Fruit fly (Drosophila melanogaster) whole organism, adult: ENCODE measurements around the gene Rpt5.

Experiments
- CG12768 ChIP-seq: fragments of 200-800 bp; sonication (Bioruptor generic); optimal IDR thresholded peaks from 2 replicates; lab custom pipeline; 2017; ENCODE audit warnings: missing biosample characterization, missing genetic modification characterization, mild to moderate bottlenecking, moderate library complexity, missing genetic modification reagents
- CG14711 ChIP-seq: fragments of 200-800 bp; sonication (Bioruptor generic); optimal IDR thresholded peaks from 2 replicates; lab custom pipeline; 2018; ENCODE audit warnings: missing biosample characterization, mild to moderate bottlenecking, missing genetic modification characterization, moderate library complexity
- CG1620 ChIP-seq: fragments of 200-800 bp; sonication (Bioruptor generic); optimal IDR thresholded peaks from 2 replicates; lab custom pipeline; 2016; ENCODE audit warnings: missing biosample characterization, missing genetic modification characterization
- CG33017 ChIP-seq: fragments of 200-800 bp; sonication (Bioruptor generic); optimal IDR thresholded peaks from 2 replicates; lab custom pipeline; 2018; ENCODE audit warnings: missing biosample characterization, mild to moderate bottlenecking, missing genetic modification characterization, moderate library complexity
- CG5204 ChIP-seq: fragments of 200-800 bp; sonication (Bioruptor generic); optimal IDR thresholded peaks from 2 replicates; lab custom pipeline; 2016; ENCODE audit warnings: missing biosample characterization, missing genetic modification characterization
- CG7101 ChIP-seq: fragments of 200-800 bp; sonication (Bioruptor generic); optimal IDR thresholded peaks from 2 replicates; lab custom pipeline; 2018; ENCODE audit warnings: missing biosample characterization, mild to moderate bottlenecking, missing genetic modification characterization, moderate library complexity
- Crg-1 ChIP-seq: fragments of 200-800 bp; sonication (Bioruptor generic); optimal IDR thresholded peaks from 2 replicates; lab custom pipeline; 2016; ENCODE audit warnings: missing biosample characterization, missing genetic modification characterization
- bab1 ChIP-seq: fragments of 200-800 bp; sonication (Bioruptor generic); optimal IDR thresholded peaks from 3 replicates; lab custom pipeline; 2019; ENCODE audit warnings: missing biosample characterization, mild to moderate bottlenecking, missing genetic modification characterization, moderate library complexity
- cnc ChIP-seq, 2 experiments: fragments of >200 bp; optimal IDR thresholded peaks; 2 replicates each; lab custom pipeline; 2017
- kay ChIP-seq: fragments of 200-800 bp; sonication (Bioruptor generic); peaks from one replicate; lab custom pipeline; 2016; ENCODE audit warnings: missing biosample characterization, missing genetic modification characterization, borderline replicate concordance
- ovo ChIP-seq: fragments of 200-800 bp; sonication (Bioruptor generic); optimal IDR thresholded peaks from 2 replicates; lab custom pipeline; 2016; ENCODE audit warnings: missing biosample characterization, missing genetic modification characterization
- pad ChIP-seq: fragments of 200-800 bp; sonication (Bioruptor generic); optimal IDR thresholded peaks from 3 replicates; lab custom pipeline; 2017; ENCODE audit warnings: missing biosample characterization, missing genetic modification characterization, mild to moderate bottlenecking, moderate library complexity, missing genetic modification reagents
- tj ChIP-seq: fragments of 200-800 bp; sonication (Bioruptor generic); optimal IDR thresholded peaks from 3 replicates; lab custom pipeline; 2017; ENCODE audit warnings: missing biosample characterization, mild to moderate bottlenecking, missing genetic modification characterization, moderate library complexity
- toe ChIP-seq: fragments of 200-800 bp; sonication (Bioruptor generic); optimal IDR thresholded peaks from 2 replicates; lab custom pipeline; 2016; ENCODE audit warnings: missing biosample characterization, missing genetic modification characterization

- TF ChIP-seq bab1 (GFP tag; lab: Kevin White, UChicago), result no peak
- TF ChIP-seq pad (GFP tag; lab: Kevin White, UChicago), result peak; percentile 46
- TF ChIP-seq tj (GFP tag; lab: Kevin White, UChicago), result peak; percentile 77
- peak; percentile 22 for TF ChIP-seq kay (GFP tag; lab: Kevin White, UChicago)
- TF ChIP-seq CG7101, result no peak
- no peak for TF ChIP-seq CG33017 (tag; lab: Kevin White, UChicago)
- no peak for TF ChIP-seq ovo
- no peak for TF ChIP-seq toe (GFP tag; lab: Kevin White, UChicago)
- no peak for TF ChIP-seq cnc (optimal IDR thresholded peaks at IDR 0.05; lab: Kevin White, UChicago)
- no peak for TF ChIP-seq Crg-1 (GFP tag; lab: Kevin White, UChicago)
- no peak for TF ChIP-seq CG14711
- TF ChIP-seq CG1620 (GFP tag; lab: Kevin White, UChicago), result no peak
- no peak for TF ChIP-seq CG12768 (GFP tag; lab: Kevin White, UChicago)
- TF ChIP-seq CG5204 (GFP tag; lab: Kevin White, UChicago), result no peak
Measured at dm6 chr3R:23786768-23787631, 34.3 kb downstream of the Rpt5 start.
